Fruit fly (Drosophila melanogaster) whole organism, embryonic: ENCODE results near the gene RIOK2.

ENCODE experiments used
- ATbp ChIP-seq: fragments of 200-800 bp; sonication (Bioruptor generic); optimal IDR thresholded peaks from 2 replicates; lab custom pipeline; 2017; ENCODE audit warnings: missing biosample characterization, mild to moderate bottlenecking, missing genetic modification characterization, missing genetic modification reagents
- B-H1 ChIP-seq: fragments of 200-800 bp; sonication (Bioruptor generic); IDR thresholded peaks from 3 replicates; pipeline ENCODE4 v1.3.6; 2022; ENCODE audit warnings: missing biosample characterization, missing genetic modification characterization
- B-H2 ChIP-seq: fragments of 200-800 bp; sonication (Bioruptor generic); optimal IDR thresholded peaks from 2 replicates; lab custom pipeline; 2018; ENCODE audit warnings: missing biosample characterization, mild to moderate bottlenecking, missing genetic modification characterization
- CG11695 ChIP-seq: fragments of 200-800 bp; sonication (Bioruptor generic); IDR thresholded peaks from 3 replicates; pipeline ENCODE4 v1.3.6; 2022; ENCODE audit warnings: missing biosample characterization, missing genetic modification characterization
- CG12104 ChIP-seq: fragments of 200-800 bp; sonication (Bioruptor generic); optimal IDR thresholded peaks from 3 replicates; lab custom pipeline; 2016; ENCODE audit warnings: missing biosample characterization, missing genetic modification characterization
- CG12942 ChIP-seq: fragments of 200-800 bp; sonication (Bioruptor generic); optimal IDR thresholded peaks from 3 replicates; lab custom pipeline; 2016; ENCODE audit warnings: missing biosample characterization, missing genetic modification characterization
- CG13894 ChIP-seq: fragments of 200-800 bp; sonication (Bioruptor generic); optimal IDR thresholded peaks from 3 replicates; lab custom pipeline; 2018; ENCODE audit warnings: missing biosample characterization, mild to moderate bottlenecking, missing genetic modification characterization, moderate library complexity
- CG1603 ChIP-seq: fragments of 200-800 bp; sonication (Bioruptor generic); optimal IDR thresholded peaks from 2 replicates; lab custom pipeline; 2019; ENCODE audit warnings: missing biosample characterization, mild to moderate bottlenecking, missing genetic modification characterization, moderate library complexity
- CG30431 ChIP-seq: fragments of 200-800 bp; sonication (Bioruptor generic); optimal IDR thresholded peaks from 2 replicates; lab custom pipeline; 2017; ENCODE audit warnings: missing biosample characterization, missing genetic modification characterization
- CG4424 ChIP-seq: fragments of 200-800 bp; sonication (Bioruptor generic); optimal IDR thresholded peaks from 3 replicates; lab custom pipeline; 2016; ENCODE audit warnings: missing biosample characterization, missing genetic modification characterization
- CG6854 ChIP-seq: fragments of 200-800 bp; sonication (Bioruptor generic); optimal IDR thresholded peaks from 3 replicates; lab custom pipeline; 2017; ENCODE audit warnings: missing biosample characterization, mild to moderate bottlenecking, missing genetic modification characterization
- CG8290 ChIP-seq, 3 experiments: fragments of 200-800 bp; sonication (Bioruptor generic); optimal IDR thresholded peaks; 2 replicates each; lab custom pipeline; 2016 to 2019; ENCODE audit warnings: missing biosample characterization in 3 of 3, missing genetic modification characterization in 3 of 3, mild to moderate bottlenecking in 2 of 3, moderate library complexity in 1 of 3
- CG8359 ChIP-seq: fragments of 200-800 bp; sonication (Bioruptor generic); optimal IDR thresholded peaks from 2 replicates; lab custom pipeline; 2017; ENCODE audit warnings: missing biosample characterization, mild to moderate bottlenecking, missing genetic modification characterization, borderline replicate concordance
- D19A ChIP-seq: fragments of 200-800 bp; optimal IDR thresholded peaks from 3 replicates; lab custom pipeline; 2019; ENCODE audit warnings: missing biosample characterization, mild to moderate bottlenecking, missing genetic modification characterization, moderate library complexity
- Doc3 ChIP-seq: fragments of 200-800 bp; sonication (Bioruptor generic); IDR thresholded peaks from 3 replicates; pipeline ENCODE4 v1.3.6; 2022; ENCODE audit warnings: missing biosample characterization, missing genetic modification characterization; ENCODE audit not compliant: partially characterized antibody
- E2f2 ChIP-seq: fragments of 200-800 bp; sonication (Bioruptor generic); IDR thresholded peaks from 2 replicates; pipeline ENCODE4 v1.3.6; 2022; ENCODE audit warnings: missing biosample characterization, missing genetic modification characterization
- Elba2 ChIP-seq: fragments of 200-800 bp; sonication (Bioruptor generic); optimal IDR thresholded peaks from 3 replicates; lab custom pipeline; 2016; ENCODE audit warnings: missing biosample characterization, missing genetic modification characterization
- HmgZ ChIP-seq: fragments of 200-800 bp; sonication (Bioruptor generic); optimal IDR thresholded peaks from 2 replicates; lab custom pipeline; 2018; ENCODE audit warnings: missing biosample characterization, mild to moderate bottlenecking, missing genetic modification characterization
- Hmr ChIP-seq: fragments of 200-800 bp; sonication (Bioruptor generic); optimal IDR thresholded peaks from 3 replicates; lab custom pipeline; 2017; ENCODE audit warnings: mild to moderate bottlenecking, missing biosample characterization, missing genetic modification reagents, missing genetic modification characterization
- Hr78 ChIP-seq, 2 experiments: fragments of 200-800 bp in 1 of 2; fragments of >200 bp in 1 of 2; sonication (Bioruptor generic) in 1 of 2; optimal IDR thresholded peaks; 2 replicates each; lab custom pipeline; 2017 to 2019; ENCODE audit warnings: missing biosample characterization in 2 of 2, missing genetic modification characterization in 2 of 2, mild to moderate bottlenecking in 1 of 2, moderate library complexity in 1 of 2
- Meics ChIP-seq: fragments of 200-800 bp; sonication (Bioruptor generic); optimal IDR thresholded peaks from 2 replicates; lab custom pipeline; 2017; ENCODE audit warnings: missing biosample characterization, mild to moderate bottlenecking, missing genetic modification characterization
- NK7.1 ChIP-seq: fragments of 200-800 bp; sonication (Bioruptor generic); optimal IDR thresholded peaks from 3 replicates; lab custom pipeline; 2016; ENCODE audit warnings: missing biosample characterization, missing genetic modification characterization
- Pdp1 ChIP-seq, 2 experiments: fragments of 200-800 bp; sonication (Bioruptor generic); optimal IDR thresholded peaks; 3 replicates each; lab custom pipeline; 2016; ENCODE audit warnings: missing biosample characterization in 2 of 2, missing genetic modification characterization in 2 of 2, mild to moderate bottlenecking in 1 of 2, moderate library complexity in 1 of 2
- Rfx ChIP-seq: fragments of 200-800 bp; sonication (Bioruptor generic); IDR thresholded peaks from 2 replicates; pipeline ENCODE4 v1.3.6; 2022; ENCODE audit warnings: missing biosample characterization, missing genetic modification characterization
- Side ChIP-seq: fragments of 200-800 bp; sonication (Bioruptor generic); optimal IDR thresholded peaks from 2 replicates; lab custom pipeline; 2016; ENCODE audit warnings: missing biosample characterization, missing genetic modification characterization
- Stat92E ChIP-seq, 3 experiments: fragments of >200 bp in 2 of 3; fragments of 200-800 bp in 1 of 3; sonication (Bioruptor generic) in 1 of 3; optimal IDR thresholded peaks; 2 replicates each; lab custom pipeline; 2017 to 2019; ENCODE audit warnings: missing biosample characterization in 3 of 3, missing genetic modification characterization in 3 of 3, mild to moderate bottlenecking in 1 of 3, moderate library complexity in 1 of 3
- Usf ChIP-seq: fragments of 200-800 bp; sonication (Bioruptor generic); optimal IDR thresholded peaks from 2 replicates; lab custom pipeline; 2017; ENCODE audit warnings: missing genotype, missing biosample characterization, missing genetic modification characterization
- ara ChIP-seq: fragments of 200-800 bp; sonication (Bioruptor generic); IDR thresholded peaks from 2 replicates; pipeline ENCODE4 v1.3.6; 2022; ENCODE audit warnings: missing biosample characterization, missing genetic modification characterization
- ase ChIP-seq: fragments of 200-800 bp; sonication (Bioruptor generic); IDR thresholded peaks from 3 replicates; pipeline ENCODE4 v1.3.6; 2022; ENCODE audit warnings: missing biosample characterization, missing genetic modification characterization
- corto ChIP-seq: fragments of 200-800 bp; sonication (Bioruptor generic); optimal IDR thresholded peaks from 2 replicates; lab custom pipeline; 2016; ENCODE audit warnings: missing biosample characterization, mild to moderate bottlenecking, missing genetic modification characterization, moderate library complexity
- dan ChIP-seq: fragments of 200-800 bp; sonication (Bioruptor generic); IDR thresholded peaks from 2 replicates; pipeline ENCODE4 v1.3.6; 2022; ENCODE audit warnings: missing biosample characterization, missing genetic modification characterization
- exex ChIP-seq: fragments of 200-800 bp; sonication (Bioruptor generic); optimal IDR thresholded peaks from 4 replicates; lab custom pipeline; 2018; ENCODE audit warnings: missing biosample characterization, mild to moderate bottlenecking, missing genetic modification characterization, moderate library complexity
- grn ChIP-seq: fragments of 200-800 bp; sonication (Bioruptor generic); optimal IDR thresholded peaks from 3 replicates; lab custom pipeline; 2017; ENCODE audit warnings: missing biosample characterization, missing genetic modification characterization
- gro ChIP-seq: fragments of 200-800 bp; sonication (Bioruptor generic); optimal IDR thresholded peaks from 2 replicates; lab custom pipeline; 2016; ENCODE audit warnings: missing biosample characterization, missing genetic modification characterization
- hkb ChIP-seq, 2 experiments: fragments of 200-800 bp in 1 of 2; fragments of >200 bp in 1 of 2; sonication (Bioruptor generic) in 1 of 2; IDR thresholded peaks in 1 of 2; optimal IDR thresholded peaks in 1 of 2; 2 replicates each; pipeline versions ENCODE4 v1.3.6 to Lab custom; 2017 to 2022; ENCODE audit warnings: missing biosample characterization in 1 of 2, missing genetic modification characterization in 1 of 2
- lilli ChIP-seq: fragments of 200-800 bp; sonication (Bioruptor generic); optimal IDR thresholded peaks from 3 replicates; lab custom pipeline; 2016; ENCODE audit warnings: missing biosample characterization, missing genetic modification characterization
- nom ChIP-seq: fragments of 200-800 bp; sonication (Bioruptor generic); optimal IDR thresholded peaks from 2 replicates; lab custom pipeline; 2017; ENCODE audit warnings: missing biosample characterization, missing genetic modification characterization, mild to moderate bottlenecking, moderate library complexity, missing genetic modification reagents
- org-1 ChIP-seq: fragments of 200-800 bp; sonication (Bioruptor generic); optimal IDR thresholded peaks from 2 replicates; lab custom pipeline; 2017; ENCODE audit warnings: missing biosample characterization, missing genetic modification characterization
- ro ChIP-seq: fragments of 200-800 bp; sonication (Bioruptor generic); IDR thresholded peaks from 2 replicates; pipeline ENCODE4 v1.3.6; 2022; ENCODE audit warnings: missing biosample characterization, missing genetic modification characterization
- run ChIP-seq: fragments of 200-800 bp; sonication (Bioruptor generic); optimal IDR thresholded peaks from 3 replicates; lab custom pipeline; 2018; ENCODE audit warnings: missing biosample characterization, mild to moderate bottlenecking, missing genetic modification characterization
- shn ChIP-seq: fragments of 200-800 bp; sonication (Bioruptor generic); optimal IDR thresholded peaks from 3 replicates; lab custom pipeline; 2016; ENCODE audit warnings: missing biosample characterization, missing genetic modification characterization
- sug ChIP-seq: fragments of 200-800 bp; optimal IDR thresholded peaks from 2 replicates; lab custom pipeline; 2019; ENCODE audit warnings: missing biosample characterization, mild to moderate bottlenecking, missing genetic modification characterization, moderate library complexity
- tin ChIP-seq: fragments of 200-800 bp; sonication (Bioruptor generic); optimal IDR thresholded peaks from 3 replicates; lab custom pipeline; 2016; ENCODE audit warnings: missing biosample characterization, missing genetic modification characterization
- tna ChIP-seq: fragments of 200-800 bp; sonication (Bioruptor generic); IDR thresholded peaks from 2 replicates; pipeline ENCODE4 v1.3.6; 2022; ENCODE audit warnings: missing biosample characterization, missing genetic modification characterization; ENCODE audit not compliant: partially characterized antibody

RIOK2 gene

dm6 chr3R:25281165-25281564 is 15.5 kb downstream of the RIOK2 start, which contains the start of gene CG11892 (continued):
- no peak for TF ChIP-seq D19A (tag; lab: Kevin White, UChicago)
- peak; percentile 55 for TF ChIP-seq Meics (GFP tag; lab: Kevin White, UChicago)
- peak; percentile 56 for TF ChIP-seq CG1603 (tag; lab: Kevin White, UChicago)
- TF ChIP-seq CG11695 (GFP tag; lab: Robert Waterston, UW): 0 out of 3 replicates have a peak, but pooled peaks have one; percentile 20
- no peak for TF ChIP-seq run (tag; lab: Kevin White, UChicago)
- no peak for TF ChIP-seq CG12942 (GFP tag; lab: Kevin White, UChicago)
- no peak for TF ChIP-seq corto (GFP tag; lab: Kevin White, UChicago)
- peak; percentile 15 for TF ChIP-seq lilli (GFP tag; lab: Kevin White, UChicago)
- no peak for TF ChIP-seq CG30431 (GFP tag; lab: Kevin White, UChicago)
- TF ChIP-seq E2f2 (GFP tag; lab: Robert Waterston, UW): no peak
- no peak for TF ChIP-seq NK7.1 (GFP tag; lab: Kevin White, UChicago)
- TF ChIP-seq tna (GFP tag; lab: Robert Waterston, UW): no peak
- no peak for TF ChIP-seq gro (GFP tag; lab: Kevin White, UChicago)
- TF ChIP-seq hkb (optimal IDR thresholded peaks at IDR 0.05; lab: Kevin White, UChicago): no peak
- peak; percentile 27; the same call in 1 of the 2 replicates for TF ChIP-seq hkb (GFP tag; IDR thresholded peaks at IDR 0.05; lab: Robert Waterston, UW)
- peak; percentile 6 for TF ChIP-seq CG8359 (GFP tag; lab: Kevin White, UChicago)
- peak; percentile 21 for TF ChIP-seq org-1
- TF ChIP-seq CG13894 (tag; lab: Kevin White, UChicago): peak; percentile 68
- no peak for TF ChIP-seq Usf (GFP tag; lab: Kevin White, UChicago)
- peak; percentile 40 for TF ChIP-seq CG6854
- no peak for TF ChIP-seq Doc3 (GFP tag; lab: Robert Waterston, UW)
- peak; percentile 32 for TF ChIP-seq HmgZ (tag; lab: Kevin White, UChicago)
- TF ChIP-seq tin (GFP tag; lab: Kevin White, UChicago): no peak
- no peak for TF ChIP-seq CG4424 (GFP tag; lab: Kevin White, UChicago)
- TF ChIP-seq CG12104: peak; percentile 38
- peak; percentile 73 for TF ChIP-seq Hmr (GFP tag; lab: Kevin White, UChicago)
- TF ChIP-seq ATbp (GFP tag; lab: Kevin White, UChicago): peak; percentile 82
- TF ChIP-seq nom (GFP tag; lab: Kevin White, UChicago): no peak
- no peak for TF ChIP-seq dan (GFP tag; lab: Robert Waterston, UW)
- no peak for TF ChIP-seq shn (GFP tag; lab: Kevin White, UChicago)
- TF ChIP-seq CG8290 (GFP tag; optimal IDR thresholded peaks at IDR 0.05; lab: Kevin White, UChicago): no peak
- peak in 1 of 2 experiments; percentile 93 for TF ChIP-seq CG8290 (tag; optimal IDR thresholded peaks at IDR 0.05; lab: Kevin White, UChicago)
- TF ChIP-seq Rfx (GFP tag; lab: Robert Waterston, UW): 0 out of 2 replicates have a peak, but pooled peaks have one; percentile 15
- TF ChIP-seq Stat92E (GFP tag; optimal IDR thresholded peaks at IDR 0.05; lab: Kevin White, UChicago): no peak
- TF ChIP-seq B-H2: peak; percentile 19
- no peak for TF ChIP-seq ase (GFP tag; lab: Robert Waterston, UW)
- no peak for TF ChIP-seq ro (GFP tag; lab: Robert Waterston, UW)

dm6 chr3R:25283209-25283670 is 17.6 kb downstream of the RIOK2 start, which contains the start of gene CG31300:
Gene CG31300, plus strand, starts transcription at chr3R:25283620.
- TF ChIP-seq B-H1 (GFP tag; lab: Robert Waterston, UW) (no peak), grn (GFP tag; lab: Kevin White, UChicago) (peak; percentile 68), run (tag; lab: Kevin White, UChicago) (peak; percentile 69), ara (GFP tag; lab: Robert Waterston, UW) (no peak), Pdp1 (GFP tag; optimal IDR thresholded peaks at IDR 0.05; lab: Kevin White, UChicago) (peak in 1 of 2 experiments; percentile 59), Hr78 (GFP tag; optimal IDR thresholded peaks at IDR 0.05; lab: Kevin White, UChicago) (peak in 1 of 2 experiments; percentile 57), exex (tag; lab: Kevin White, UChicago) (peak; percentile 37), Side (no peak), sug (tag; lab: Kevin White, UChicago) (peak; percentile 18), Elba2 (GFP tag; lab: Kevin White, UChicago) (no peak)
